Fruit fly (Drosophila melanogaster) whole organism, wandering third instar larva: ENCODE results near the gene spn-A.
A peak's percentile ranks its signal among the peaks of the same experiment; 100 is the strongest.

Source experiments
- Abd-B ChIP-seq: fragments of >200 bp; optimal IDR thresholded peaks from 2 replicates; lab custom pipeline; 2017; ENCODE audit warnings: missing biosample characterization, missing genetic modification characterization
- CG32264 ChIP-seq: fragments of 200-800 bp; sonication (Bioruptor generic); optimal IDR thresholded peaks from 2 replicates; lab custom pipeline; 2016; ENCODE audit warnings: missing biosample characterization, missing genetic modification characterization
- CG9705 ChIP-seq: fragments of 200-800 bp; sonication (Bioruptor generic); optimal IDR thresholded peaks from 2 replicates; lab custom pipeline; 2018; ENCODE audit warnings: missing biosample characterization, mild to moderate bottlenecking, missing genetic modification characterization
- CrebA ChIP-seq: fragments of 200-800 bp; sonication (Bioruptor generic); optimal IDR thresholded peaks from 2 replicates; lab custom pipeline; 2016; ENCODE audit warnings: missing biosample characterization, mild to moderate bottlenecking, missing genetic modification characterization, borderline replicate concordance
- Dfd ChIP-seq: fragments of >200 bp; optimal IDR thresholded peaks from 2 replicates; lab custom pipeline; 2017; ENCODE audit warnings: missing biosample characterization, missing genetic modification characterization
- Dif ChIP-seq: fragments of 200-275, 200-300 bp; sonication (Bioruptor generic); optimal IDR thresholded peaks from 2 replicates; lab custom pipeline; 2018; ENCODE audit warnings: missing biosample characterization, missing genetic modification characterization; ENCODE audit not compliant: partially characterized antibody
- GATAd ChIP-seq: sonication (Bioruptor generic); optimal IDR thresholded peaks from 2 replicates; lab custom pipeline; 2016; ENCODE audit warnings: missing biosample characterization, missing genetic modification characterization
- HLH106 ChIP-seq: fragments of 200-800 bp; optimal IDR thresholded peaks from 3 replicates; lab custom pipeline; 2019; ENCODE audit warnings: missing biosample characterization, mild to moderate bottlenecking, missing genetic modification characterization, moderate library complexity
- Hnf4 ChIP-seq: fragments of 200-800 bp; sonication (Bioruptor generic); optimal IDR thresholded peaks from 2 replicates; lab custom pipeline; 2016; ENCODE audit warnings: missing biosample characterization, mild to moderate bottlenecking, missing genetic modification characterization
- Hr78 ChIP-seq: fragments of >200 bp; optimal IDR thresholded peaks from 2 replicates; lab custom pipeline; 2017; ENCODE audit warnings: missing biosample characterization, missing genetic modification characterization
- Hr83 ChIP-seq: fragments of 200-300 bp; sonication (Bioruptor generic); optimal IDR thresholded peaks from 2 replicates; lab custom pipeline; 2016; ENCODE audit warnings: missing biosample characterization, mild to moderate bottlenecking, missing genetic modification characterization, moderate library complexity; ENCODE audit not compliant: poor library complexity, severe bottlenecking
- Jra ChIP-seq: sonication (Bioruptor generic); optimal IDR thresholded peaks from 2 replicates; lab custom pipeline; 2016; ENCODE audit warnings: missing biosample characterization, missing genetic modification characterization
- Mio ChIP-seq: sonication (Bioruptor generic); optimal IDR thresholded peaks from 2 replicates; lab custom pipeline; 2016; ENCODE audit warnings: missing biosample characterization, missing genetic modification characterization
- Myc ChIP-seq: fragments of >200 bp; optimal IDR thresholded peaks from 2 replicates; lab custom pipeline; 2017
- N ChIP-seq: fragments of >200 bp; optimal IDR thresholded peaks from 2 replicates; lab custom pipeline; 2018; ENCODE audit warnings: missing biosample characterization, missing external identifiers, missing genetic modification characterization
- OdsH ChIP-seq: fragments of 200-800 bp; sonication (Bioruptor generic); optimal IDR thresholded peaks from 2 replicates; lab custom pipeline; 2016; ENCODE audit warnings: missing biosample characterization, mild to moderate bottlenecking, missing genetic modification characterization
- Rel ChIP-seq, 2 experiments: fragments of 200-800 bp; sonication (Bioruptor generic) in 1 of 2; optimal IDR thresholded peaks; 2 replicates in 1 of 2; 3 replicates in 1 of 2; lab custom pipeline; 2016 to 2019; ENCODE audit warnings: mild to moderate bottlenecking in 2 of 2, missing biosample characterization in 2 of 2, missing genetic modification characterization in 2 of 2, moderate library complexity in 1 of 2
- Sp1 ChIP-seq: fragments of 200-800 bp; sonication (Bioruptor generic); optimal IDR thresholded peaks from 3 replicates; lab custom pipeline; 2019; ENCODE audit warnings: missing biosample characterization, mild to moderate bottlenecking, missing genetic modification characterization, moderate library complexity
- Vsx2 ChIP-seq: fragments of 200-300, 225-300 bp; sonication (Bioruptor generic); optimal IDR thresholded peaks from 2 replicates; lab custom pipeline; 2018; ENCODE audit warnings: missing biosample characterization, missing genetic modification characterization; ENCODE audit not compliant: partially characterized antibody
- br ChIP-seq: fragments of 200-800 bp; sonication (Bioruptor generic); optimal IDR thresholded peaks from 2 replicates; lab custom pipeline; 2016; ENCODE audit warnings: missing biosample characterization, missing genetic modification characterization
- brk ChIP-seq: fragments of 200-800 bp; sonication (Bioruptor generic); optimal IDR thresholded peaks from 2 replicates; lab custom pipeline; 2016; ENCODE audit warnings: missing biosample characterization, mild to moderate bottlenecking, missing genetic modification characterization
- dl ChIP-seq, 2 experiments: fragments of 175-275, 200-275 bp in 1 of 2; fragments of 200-275 bp in 1 of 2; sonication (Bioruptor generic); optimal IDR thresholded peaks; lab custom pipeline; 2018; ENCODE audit warnings: mild to moderate bottlenecking in 2 of 2, missing biosample characterization in 2 of 2, missing genetic modification characterization in 2 of 2, moderate library complexity in 2 of 2; ENCODE audit not compliant: partially characterized antibody in 2 of 2, insufficient read depth in 1 of 2
- dmrt93B ChIP-seq: fragments of 200-800 bp; sonication (Bioruptor generic); optimal IDR thresholded peaks from 2 replicates; lab custom pipeline; 2018; ENCODE audit warnings: missing biosample characterization, mild to moderate bottlenecking, missing genetic modification characterization
- dsf ChIP-seq: sonication (Bioruptor generic); optimal IDR thresholded peaks from 2 replicates; lab custom pipeline; 2016; ENCODE audit warnings: missing biosample characterization, missing genetic modification characterization, borderline replicate concordance
- ey ChIP-seq: fragments of 200-800 bp; sonication (Bioruptor generic); optimal IDR thresholded peaks from 2 replicates; lab custom pipeline; 2016; ENCODE audit warnings: missing biosample characterization, missing genetic modification characterization
- foxo ChIP-seq, 2 experiments: fragments of 200-800 bp; sonication (Bioruptor generic); optimal IDR thresholded peaks; 2 replicates in 1 of 2; 3 replicates in 1 of 2; lab custom pipeline; 2016 to 2017; ENCODE audit warnings: missing biosample characterization in 2 of 2, missing genetic modification characterization in 2 of 2
- fru ChIP-seq: fragments of 200-800 bp; sonication (Bioruptor generic); optimal IDR thresholded peaks from 3 replicates; lab custom pipeline; 2016; ENCODE audit warnings: missing biosample characterization, mild to moderate bottlenecking, missing genetic modification characterization
- h ChIP-seq: fragments of 200-800 bp; sonication (Bioruptor generic); optimal IDR thresholded peaks from 3 replicates; lab custom pipeline; 2016; ENCODE audit warnings: missing biosample characterization, mild to moderate bottlenecking, missing genetic modification characterization
- jim ChIP-seq: fragments of 175-275, 200-325 bp; sonication (Bioruptor generic); optimal IDR thresholded peaks from 2 replicates; lab custom pipeline; 2016; ENCODE audit warnings: missing biosample characterization, mild to moderate bottlenecking, missing genetic modification characterization
- lola ChIP-seq: fragments of >200 bp; optimal IDR thresholded peaks from 2 replicates; lab custom pipeline; 2017; ENCODE audit warnings: missing biosample characterization, missing genetic modification characterization
- pan ChIP-seq: fragments of >200 bp; optimal IDR thresholded peaks from 2 replicates; lab custom pipeline; 2017
- psq ChIP-seq: fragments of 200-800 bp; sonication (Bioruptor generic); optimal IDR thresholded peaks from 3 replicates; lab custom pipeline; 2017; ENCODE audit warnings: missing biosample characterization, mild to moderate bottlenecking, missing genetic modification characterization, moderate library complexity
- rgr ChIP-seq: fragments of 200-800 bp; sonication (Bioruptor generic); optimal IDR thresholded peaks from 3 replicates; lab custom pipeline; 2016; ENCODE audit warnings: missing biosample characterization, mild to moderate bottlenecking, missing genetic modification characterization
- sage ChIP-seq: fragments of 200-800 bp; sonication (Bioruptor generic); optimal IDR thresholded peaks from 2 replicates; lab custom pipeline; 2016; ENCODE audit warnings: missing biosample characterization, mild to moderate bottlenecking, missing genetic modification characterization
- sv ChIP-seq: fragments of 200-800 bp; sonication (Bioruptor generic); optimal IDR thresholded peaks from 3 replicates; lab custom pipeline; 2016; ENCODE audit warnings: missing biosample characterization, missing genetic modification characterization
- tai ChIP-seq: sonication (Bioruptor generic); optimal IDR thresholded peaks from 2 replicates; lab custom pipeline; 2016; ENCODE audit warnings: missing biosample characterization, missing genetic modification characterization
- usp ChIP-seq: fragments of >200 bp; optimal IDR thresholded peaks from 2 replicates; lab custom pipeline; 2017; ENCODE audit warnings: missing biosample characterization, missing genetic modification characterization
- woc ChIP-seq: sonication (Bioruptor generic); optimal IDR thresholded peaks from 2 replicates; lab custom pipeline; 2016; ENCODE audit warnings: missing biosample characterization, mild to moderate bottlenecking, missing genetic modification characterization

spn-A gene

dm6 chr3R:30056592-30057135 is 827 bp upstream of the spn-A start, which contains the start of the genes CG7950 and Rpp14a:
TSS of gene CG7950 (plus strand) at chr3R:30056859.
TSS of gene Rpp14a (plus strand) at chr3R:30056859.
- peak; percentile 91 for TF ChIP-seq ey (GFP tag; lab: Kevin White, UChicago)
- TF ChIP-seq CG9705, result peak; percentile 77
- peak; percentile 62 for TF ChIP-seq sage
- TF ChIP-seq N, result no peak
- TF ChIP-seq Sp1, result peak; percentile 82
- TF ChIP-seq dsf (GFP tag; lab: Kevin White, UChicago), result peak; percentile 69
- peak; percentile 80 for TF ChIP-seq psq (GFP tag; lab: Kevin White, UChicago)
- TF ChIP-seq rgr (GFP tag; lab: Kevin White, UChicago), result peak; percentile 93
- TF ChIP-seq sv (GFP tag; lab: Kevin White, UChicago), result peak; percentile 43
- TF ChIP-seq Abd-B, result no peak
- TF ChIP-seq Hr78 (GFP tag; lab: Kevin White, UChicago), result no peak
- TF ChIP-seq Dfd (GFP tag; lab: Kevin White, UChicago), result no peak
- no peak for TF ChIP-seq CrebA (GFP tag; lab: Kevin White, UChicago)
- no peak for TF ChIP-seq usp (GFP tag; lab: Kevin White, UChicago)
- TF ChIP-seq tai, result no peak
- no peak for TF ChIP-seq Hnf4
- TF ChIP-seq dmrt93B, result peak; percentile 52
- TF ChIP-seq foxo (GFP tag; optimal IDR thresholded peaks at IDR 0.05; lab: Kevin White, UChicago), result peak in 1 of 2 experiments; percentile 88
- TF ChIP-seq dl (GFP tag; optimal IDR thresholded peaks at IDR 0.05; lab: Kevin White, UChicago; ENCODE audit: insufficient read depth in 1 of 2, partially characterized antibody in 2 of 2), result no peak
- TF ChIP-seq Rel (GFP tag; optimal IDR thresholded peaks at IDR 0.05; lab: Kevin White, UChicago), result no peak
- TF ChIP-seq Rel (tag; optimal IDR thresholded peaks at IDR 0.05; lab: Kevin White, UChicago), result peak; percentile 86
- peak; percentile 17 for TF ChIP-seq Mio (GFP tag; lab: Kevin White, UChicago)
- TF ChIP-seq Vsx2 (GFP tag; lab: Kevin White, UChicago), result no peak
- peak; percentile 91 for TF ChIP-seq h (GFP tag; lab: Kevin White, UChicago)
- TF ChIP-seq woc (GFP tag; lab: Kevin White, UChicago), result peak; percentile 81
- TF ChIP-seq HLH106 (tag; lab: Kevin White, UChicago), result peak; percentile 89
- peak; percentile 52 for TF ChIP-seq CG32264
- TF ChIP-seq Hr83 (GFP tag; lab: Kevin White, UChicago), result peak; percentile 72
- peak; percentile 87 for TF ChIP-seq br (GFP tag; lab: Kevin White, UChicago)
- TF ChIP-seq fru (GFP tag; lab: Kevin White, UChicago), result peak; percentile 85
- peak; percentile 65 for TF ChIP-seq GATAd
- TF ChIP-seq pan (lab: Kevin White, UChicago), result no peak
- TF ChIP-seq Dif, result no peak
- TF ChIP-seq brk (GFP tag; lab: Kevin White, UChicago), result no peak
- peak; percentile 94 for TF ChIP-seq Myc (lab: Kevin White, UChicago)
- TF ChIP-seq jim (GFP tag; lab: Kevin White, UChicago), result no peak
- peak; percentile 85 for TF ChIP-seq Jra (GFP tag; lab: Kevin White, UChicago)
- TF ChIP-seq OdsH (GFP tag; lab: Kevin White, UChicago), result peak; percentile 81
- TF ChIP-seq lola (GFP tag; lab: Kevin White, UChicago), result no peak
- TF ChIP-seq, all 38 proteins: peak for 23

dm6 chr3R:30052455-30053046 is 3.3 kb downstream of the spn-A start, which contains the start of gene Jasper:
TSS of gene Jasper (plus strand) at chr3R:30052514.
- no peak for TF ChIP-seq GATAd
- no peak for TF ChIP-seq Vsx2 (GFP tag; lab: Kevin White, UChicago)
- peak; percentile 29 for TF ChIP-seq Sp1
- TF ChIP-seq N, result no peak
- peak; percentile 11 for TF ChIP-seq Dif
- no peak for TF ChIP-seq CG32264
- TF ChIP-seq Hnf4, result no peak
- TF ChIP-seq h (GFP tag; lab: Kevin White, UChicago), result no peak
- TF ChIP-seq foxo (GFP tag; optimal IDR thresholded peaks at IDR 0.05; lab: Kevin White, UChicago), result no peak
- TF ChIP-seq Myc (lab: Kevin White, UChicago), result peak; percentile 28
- peak; percentile 11 for TF ChIP-seq HLH106 (tag; lab: Kevin White, UChicago)
- TF ChIP-seq Rel (GFP tag; optimal IDR thresholded peaks at IDR 0.05; lab: Kevin White, UChicago), result no peak
- peak; percentile 26 for TF ChIP-seq Rel (tag; optimal IDR thresholded peaks at IDR 0.05; lab: Kevin White, UChicago)
